Worm (Caenorhabditis elegans) whole organism, L4/young adult: ENCODE measurements around the gene phf-15.

Experiments used
- W03F9.2 ChIP-seq: fragments of 150-350 bp; optimal IDR thresholded peaks from 2 replicates; lab custom pipeline; 2014; ENCODE audit warnings: missing biosample characterization, missing genetic modification characterization
- dao-5 ChIP-seq: sonication (generic microtip); optimal IDR thresholded peaks from 2 replicates; lab custom pipeline; 2016; ENCODE audit warnings: missing genotype, missing genetic modification characterization, moderate library complexity, missing compliant biosample characterization
- him-1 ChIP-seq: sonication (generic microtip); optimal IDR thresholded peaks from 2 replicates; lab custom pipeline; 2016; ENCODE audit warnings: missing genotype, missing genetic modification reagents, missing genetic modification characterization, missing compliant biosample characterization

ce11 chrIII:3306322-3306721, 16.3 kb upstream of the phf-15 start:
- TF ChIP-seq W03F9.2 (tag; lab: Kevin White, UChicago) (no peak), him-1 (no peak), dao-5 (tag; lab: Kevin White, UChicago) (no peak)
